Fruit fly (Drosophila melanogaster) S2 (cell line): Measurements from ENCODE around the gene hid.

Source experiments
- CG8478 ChIP-seq: fragments of >200 bp; optimal IDR thresholded peaks from 2 replicates; lab custom pipeline; 2018
- CTCF ChIP-seq, 2 experiments: fragments of >200 bp; optimal IDR thresholded peaks; 2 replicates each; lab custom pipeline; 2018

DNA sequence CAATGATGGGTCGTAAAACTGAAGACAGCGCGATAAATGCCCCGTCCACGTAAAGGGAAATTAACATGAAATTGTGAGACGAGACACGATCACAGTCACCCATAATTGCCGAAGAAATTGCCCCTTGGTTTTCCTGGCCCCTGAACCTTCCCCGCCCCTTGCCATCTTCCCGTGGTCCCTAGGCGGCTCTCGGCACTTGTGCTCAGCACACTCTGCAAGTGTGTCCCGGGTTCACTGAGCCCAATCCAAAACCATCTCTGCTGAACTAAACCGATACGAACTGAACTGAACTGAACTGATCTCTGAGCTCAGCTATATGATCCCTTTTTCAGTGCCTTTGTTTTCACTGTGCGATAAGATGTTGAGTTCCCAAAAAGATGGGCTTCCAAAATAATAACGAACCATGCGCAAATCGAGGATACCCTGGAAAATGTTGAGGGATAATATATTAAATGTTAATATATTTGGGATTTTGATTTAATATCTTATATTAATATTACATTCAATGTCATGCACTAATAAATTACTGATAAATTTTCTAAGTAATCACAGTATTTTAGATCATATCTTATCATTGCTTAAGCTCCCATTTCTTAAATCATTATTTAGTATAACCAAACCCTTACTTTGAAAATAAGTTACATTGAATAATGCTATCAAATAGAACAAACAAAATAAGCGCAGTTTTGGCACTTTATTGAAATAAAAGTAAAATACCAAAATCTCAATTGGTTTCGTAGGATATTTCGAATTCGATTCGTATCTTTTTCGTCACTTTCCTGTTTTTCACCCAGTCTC lies 39.4 kb upstream of the hid start:
- no peak for TF ChIP-seq CTCF (optimal IDR thresholded peaks at IDR 0.05; lab: Kevin White, UChicago)
- TF ChIP-seq CG8478 (lab: Kevin White, UChicago): no peak
